Worm (Caenorhabditis elegans) whole organism, L2 larva: ENCODE measurements around the gene srb-16.
"Not testable (repeated sequence)": the region's sequence is repeated elsewhere in the genome, so short reads cannot be mapped to it uniquely, and the experiment has no call there.

Source experiments
- ceh-16 ChIP-seq: fragments of 150-350 bp; optimal IDR thresholded peaks from 2 replicates; lab custom pipeline; 2014; ENCODE audit warnings: missing biosample characterization, missing genetic modification characterization
- elt-1 ChIP-seq: fragments of 150-350 bp; optimal IDR thresholded peaks from 2 replicates; lab custom pipeline; 2014; ENCODE audit warnings: missing biosample characterization, missing genetic modification characterization
- fos-1 ChIP-seq: fragments of 150-350 bp; optimal IDR thresholded peaks from 2 replicates; lab custom pipeline; 2014; ENCODE audit warnings: missing biosample characterization, missing genetic modification characterization
- nhr-12 ChIP-seq: fragments of 150-350 bp; optimal IDR thresholded peaks from 2 replicates; lab custom pipeline; 2014; ENCODE audit warnings: missing biosample characterization, missing genetic modification characterization
- ztf-1 ChIP-seq: fragments of 200-800 bp; sonication (Bioruptor generic); conservative IDR thresholded peaks from 2 replicates; pipeline ENCODE4 v1.3.6; 2022; ENCODE audit warnings: missing genetic modification characterization, missing compliant biosample characterization

ce11 chrII:5158774-5159173, 8.0 kb upstream of the srb-16 start, which contains the start of gene F58A6.9:
- not testable (repeated sequence) for TF ChIP-seq ztf-1 (GFP tag; lab: Robert Waterston, UW); nhr-12; elt-1; ceh-16 (tag; lab: Kevin White, UChicago); fos-1
